Fruit fly (Drosophila melanogaster) whole organism, embryonic: Measurements from ENCODE around the gene CG43059.

Source experiments
- Aef1 ChIP-seq: fragments of 200-800 bp; sonication (Bioruptor generic); IDR thresholded peaks from 3 replicates; pipeline ENCODE4 v1.3.6; 2022; ENCODE audit warnings: missing biosample characterization, missing genetic modification characterization
- Atf-2 ChIP-seq: fragments of 200-800 bp; sonication (Bioruptor generic); optimal IDR thresholded peaks from 2 replicates; lab custom pipeline; 2016; ENCODE audit warnings: missing biosample characterization, missing genetic modification characterization
- Awh ChIP-seq: fragments of 200-800 bp; sonication (Bioruptor generic); IDR thresholded peaks from 2 replicates; pipeline ENCODE4, ENCODE4 v1.3.6; 2022; ENCODE audit warnings: missing biosample characterization, missing genetic modification characterization
- CG10209 ChIP-seq: fragments of 200-800 bp; sonication (Bioruptor generic); optimal IDR thresholded peaks from 3 replicates; lab custom pipeline; 2017; ENCODE audit warnings: missing biosample characterization, mild to moderate bottlenecking, missing genetic modification characterization, missing genetic modification reagents
- CG1024 ChIP-seq: fragments of 200-800 bp; sonication (Bioruptor generic); IDR thresholded peaks from 2 replicates; pipeline ENCODE4 v1.3.6; 2022; ENCODE audit warnings: missing biosample characterization, missing genetic modification characterization
- CG10274 ChIP-seq: fragments of 200-800 bp; sonication (Bioruptor generic); optimal IDR thresholded peaks from 3 replicates; lab custom pipeline; 2017; ENCODE audit warnings: missing biosample characterization, mild to moderate bottlenecking, missing genetic modification characterization
- CG10431 ChIP-seq: fragments of 200-800 bp; sonication (Bioruptor generic); optimal IDR thresholded peaks from 3 replicates; lab custom pipeline; 2018; ENCODE audit warnings: missing biosample characterization, mild to moderate bottlenecking, missing genetic modification characterization
- CG11093 ChIP-seq: fragments of 200-800 bp; sonication (Bioruptor generic); IDR thresholded peaks from 3 replicates; pipeline ENCODE4 v1.3.6; 2022; ENCODE audit warnings: missing biosample characterization, missing genetic modification characterization
- CG13287 ChIP-seq: fragments of 200-800 bp; sonication (Bioruptor generic); IDR thresholded peaks from 2 replicates; pipeline ENCODE4 v1.3.6; 2022; ENCODE audit warnings: missing biosample characterization, missing genetic modification characterization; ENCODE audit not compliant: partially characterized antibody
- CG13624 ChIP-seq: fragments of 200-800 bp; sonication (Bioruptor generic); optimal IDR thresholded peaks from 2 replicates; lab custom pipeline; 2016; ENCODE audit warnings: missing biosample characterization, missing genetic modification characterization
- CG14050 ChIP-seq: fragments of 200-800 bp; sonication (Bioruptor generic); IDR thresholded peaks from 3 replicates; pipeline ENCODE4 v1.3.6; 2022; ENCODE audit warnings: missing biosample characterization, missing genetic modification characterization
- CG1529 ChIP-seq: fragments of 200-800 bp; sonication (Bioruptor generic); optimal IDR thresholded peaks from 3 replicates; lab custom pipeline; 2018; ENCODE audit warnings: missing biosample characterization, missing genetic modification characterization
- CG17186 ChIP-seq: fragments of 200-800 bp; sonication (Bioruptor generic); optimal IDR thresholded peaks from 3 replicates; lab custom pipeline; 2017; ENCODE audit warnings: missing biosample characterization, missing genetic modification reagents, missing genetic modification characterization
- CG17328 ChIP-seq: fragments of 200-800 bp; sonication (Bioruptor generic); IDR thresholded peaks from 2 replicates; pipeline ENCODE4 v1.3.6; 2022; ENCODE audit warnings: missing biosample characterization, missing genetic modification characterization
- CG18764 ChIP-seq: fragments of 200-800 bp; sonication (Bioruptor generic); optimal IDR thresholded peaks from 3 replicates; lab custom pipeline; 2016; ENCODE audit warnings: missing biosample characterization, missing genetic modification characterization
- CG2129 ChIP-seq: fragments of 200-800 bp; sonication (Bioruptor generic); IDR thresholded peaks from 2 replicates; pipeline ENCODE4 v1.3.6; 2022; ENCODE audit warnings: missing biosample characterization, missing genetic modification characterization; ENCODE audit not compliant: partially characterized antibody
- CG3407 ChIP-seq: fragments of 200-800 bp; sonication (Bioruptor generic); optimal IDR thresholded peaks from 2 replicates; lab custom pipeline; 2018; ENCODE audit warnings: missing biosample characterization, mild to moderate bottlenecking, missing genetic modification characterization
- CG4328 ChIP-seq: fragments of 200-800 bp; sonication (Bioruptor generic); optimal IDR thresholded peaks from 3 replicates; lab custom pipeline; 2017; ENCODE audit warnings: missing biosample characterization, missing genetic modification reagents, missing genetic modification characterization
- CG4617 ChIP-seq: fragments of 200-800 bp; sonication (Bioruptor generic); optimal IDR thresholded peaks from 3 replicates; lab custom pipeline; 2016; ENCODE audit warnings: missing biosample characterization, missing genetic modification characterization, borderline replicate concordance
- CG6175 ChIP-seq: fragments of 200-800 bp; sonication (Bioruptor generic); IDR thresholded peaks from 3 replicates; pipeline ENCODE4 v1.3.6; 2022; ENCODE audit warnings: missing biosample characterization, missing genetic modification characterization
- CG6689 ChIP-seq: fragments of 200-800 bp; sonication (Bioruptor generic); IDR thresholded peaks from 2 replicates; pipeline ENCODE4 v1.3.6; 2022; ENCODE audit warnings: missing biosample characterization, missing genetic modification characterization
- CG7372 ChIP-seq: fragments of 200-800 bp; sonication (Bioruptor generic); IDR thresholded peaks from 2 replicates; pipeline ENCODE4 v1.3.6; 2022; ENCODE audit warnings: missing biosample characterization, missing genetic modification characterization
- CG7987 ChIP-seq: fragments of 200-800 bp; sonication (Bioruptor generic); optimal IDR thresholded peaks from 2 replicates; lab custom pipeline; 2018; ENCODE audit warnings: missing biosample characterization, mild to moderate bottlenecking, missing genetic modification characterization, moderate library complexity
- CG8359 ChIP-seq: fragments of 200-800 bp; sonication (Bioruptor generic); optimal IDR thresholded peaks from 2 replicates; lab custom pipeline; 2017; ENCODE audit warnings: missing biosample characterization, mild to moderate bottlenecking, missing genetic modification characterization, borderline replicate concordance
- CG8388 ChIP-seq: fragments of 200-800 bp; sonication (Bioruptor generic); optimal IDR thresholded peaks from 2 replicates; lab custom pipeline; 2019; ENCODE audit warnings: missing biosample characterization, mild to moderate bottlenecking, missing genetic modification characterization, moderate library complexity
- Dfd ChIP-seq, 2 experiments: fragments of >200 bp; optimal IDR thresholded peaks; 2 replicates each; lab custom pipeline; 2017; ENCODE audit warnings: missing biosample characterization in 2 of 2, missing genetic modification characterization in 2 of 2
- Elba2 ChIP-seq: fragments of 200-800 bp; sonication (Bioruptor generic); optimal IDR thresholded peaks from 3 replicates; lab custom pipeline; 2016; ENCODE audit warnings: missing biosample characterization, missing genetic modification characterization
- Gsc ChIP-seq: fragments of 200-800 bp; sonication (Bioruptor generic); IDR thresholded peaks from 2 replicates; pipeline ENCODE4 v1.3.6; 2022; ENCODE audit warnings: missing biosample characterization, missing genetic modification characterization
- Lhr ChIP-seq: fragments of 200-800 bp; sonication (Bioruptor generic); optimal IDR thresholded peaks from 3 replicates; lab custom pipeline; 2017; ENCODE audit warnings: mild to moderate bottlenecking, missing biosample characterization, missing genetic modification reagents, missing genetic modification characterization
- Med ChIP-seq: fragments of 200-800 bp; sonication (Bioruptor generic); peaks from one replicate; lab custom pipeline; 2016; ENCODE audit warnings: missing biosample characterization, missing genetic modification characterization, mild to moderate bottlenecking, inconsistent platforms, moderate library complexity
- NC2α ChIP-seq: fragments of 200-800 bp; sonication (Bioruptor generic); optimal IDR thresholded peaks from 2 replicates; lab custom pipeline; 2016; ENCODE audit warnings: missing biosample characterization, missing genetic modification characterization
- Oli ChIP-seq: fragments of 200-800 bp; sonication (Bioruptor generic); optimal IDR thresholded peaks from 2 replicates; lab custom pipeline; 2018; ENCODE audit warnings: missing biosample characterization, mild to moderate bottlenecking, missing genetic modification characterization, moderate library complexity
- YL-1 ChIP-seq: fragments of 200-800 bp; sonication (Bioruptor generic); optimal IDR thresholded peaks from 3 replicates; lab custom pipeline; 2017; ENCODE audit warnings: missing biosample characterization, mild to moderate bottlenecking, missing genetic modification characterization
- bbx ChIP-seq: fragments of 200-800 bp; sonication (Bioruptor generic); IDR thresholded peaks from 2 replicates; pipeline ENCODE4 v1.3.6; 2022; ENCODE audit warnings: missing biosample characterization, missing genetic modification characterization; ENCODE audit not compliant: partially characterized antibody
- bigmax ChIP-seq: fragments of 200-800 bp; sonication (Bioruptor generic); optimal IDR thresholded peaks from 2 replicates; lab custom pipeline; 2018; ENCODE audit warnings: missing biosample characterization, mild to moderate bottlenecking, missing genetic modification characterization
- gce ChIP-seq: fragments of 200-800 bp; sonication (Bioruptor generic); IDR thresholded peaks from 3 replicates; pipeline ENCODE4 v1.3.6; 2022; ENCODE audit warnings: missing biosample characterization, missing genetic modification characterization
- grn ChIP-seq: fragments of 200-800 bp; sonication (Bioruptor generic); optimal IDR thresholded peaks from 3 replicates; lab custom pipeline; 2017; ENCODE audit warnings: missing biosample characterization, missing genetic modification characterization
- gsb-n ChIP-seq: fragments of 200-800 bp; sonication (Bioruptor generic); optimal IDR thresholded peaks from 3 replicates; lab custom pipeline; 2018; ENCODE audit warnings: missing biosample characterization, mild to moderate bottlenecking, missing genetic modification characterization
- jumu ChIP-seq: fragments of 200-800 bp; sonication (Bioruptor generic); optimal IDR thresholded peaks from 3 replicates; lab custom pipeline; 2016; ENCODE audit warnings: missing biosample characterization, missing genetic modification characterization
- kay ChIP-seq: fragments of 200-800 bp; sonication (Bioruptor generic); optimal IDR thresholded peaks from 2 replicates; lab custom pipeline; 2016; ENCODE audit warnings: missing biosample characterization, missing genetic modification characterization
- lola ChIP-seq, 3 experiments: fragments of >200 bp in 2 of 3; fragments of 200-800 bp in 1 of 3; sonication (Bioruptor generic) in 1 of 3; optimal IDR thresholded peaks; 2 replicates each; lab custom pipeline; 2017 to 2019; ENCODE audit warnings: missing biosample characterization in 3 of 3, missing genetic modification characterization in 3 of 3, mild to moderate bottlenecking in 1 of 3, moderate library complexity in 1 of 3
- odd ChIP-seq: fragments of 200-800 bp; sonication (Bioruptor generic); optimal IDR thresholded peaks from 2 replicates; lab custom pipeline; 2017; ENCODE audit warnings: missing biosample characterization, mild to moderate bottlenecking, missing genetic modification characterization
- phol ChIP-seq: fragments of 200-800 bp; sonication (Bioruptor generic); optimal IDR thresholded peaks from 3 replicates; lab custom pipeline; 2018; ENCODE audit warnings: missing biosample characterization, mild to moderate bottlenecking, missing genetic modification characterization, moderate library complexity
- pita ChIP-seq: fragments of 200-800 bp; sonication (Bioruptor generic); optimal IDR thresholded peaks from 2 replicates; lab custom pipeline; 2017; ENCODE audit warnings: missing biosample characterization, mild to moderate bottlenecking, missing genetic modification characterization
- psq ChIP-seq: fragments of 200-800 bp; sonication (Bioruptor generic); optimal IDR thresholded peaks from 2 replicates; lab custom pipeline; 2017; ENCODE audit warnings: missing biosample characterization, missing genetic modification characterization
- sna ChIP-seq: fragments of 200-800 bp; sonication (Bioruptor generic); IDR thresholded peaks from 2 replicates; pipeline ENCODE4 v1.3.6; 2022; ENCODE audit warnings: missing biosample characterization, missing genetic modification characterization; ENCODE audit not compliant: partially characterized antibody
- so ChIP-seq: fragments of 200-800 bp; sonication (Bioruptor generic); IDR thresholded peaks from 3 replicates; pipeline ENCODE4 v1.3.6; 2022; ENCODE audit warnings: missing biosample characterization, missing genetic modification characterization
- usp ChIP-seq: fragments of >200 bp; optimal IDR thresholded peaks from 2 replicates; lab custom pipeline; 2017; ENCODE audit warnings: missing biosample characterization, missing genetic modification characterization
- zfh2 ChIP-seq: fragments of 200-800 bp; sonication (Bioruptor generic); optimal IDR thresholded peaks from 2 replicates; lab custom pipeline; 2016; ENCODE audit warnings: missing biosample characterization, missing genetic modification characterization

CG43059 gene

dm6 chr3L:8340264-8341095 is 21.7 kb upstream of the CG43059 start, which contains the start of the genes Prim1 and CG7083 (continued):
- peak; percentile 52 for TF ChIP-seq CG17328 (GFP tag; lab: Robert Waterston, UW)
- TF ChIP-seq bbx (GFP tag; lab: Robert Waterston, UW), result peak; percentile 45
- TF ChIP-seq zfh2 (GFP tag; lab: Kevin White, UChicago), result peak; percentile 57
- TF ChIP-seq CG6689 (GFP tag; lab: Robert Waterston, UW), result peak; percentile 37; the same call in 1 of the 2 replicates
- TF ChIP-seq pita (GFP tag; lab: Kevin White, UChicago), result no peak
- TF ChIP-seq Atf-2 (GFP tag; lab: Kevin White, UChicago), result peak; percentile 52
- peak; percentile 26 for TF ChIP-seq Lhr (GFP tag; lab: Kevin White, UChicago)
- TF ChIP-seq CG7987, result no peak
- TF ChIP-seq grn, result peak; percentile 22
- no peak for TF ChIP-seq CG7372 (GFP tag; lab: Robert Waterston, UW)
- TF ChIP-seq CG8388 (GFP tag; lab: Kevin White, UChicago), result peak; percentile 51
- no peak for TF ChIP-seq sna
- TF ChIP-seq psq (GFP tag; lab: Kevin White, UChicago), result peak; percentile 14
- TF ChIP-seq CG10274 (GFP tag; lab: Kevin White, UChicago), result no peak
- TF ChIP-seq Oli (tag; lab: Kevin White, UChicago), result peak; percentile 45
- peak; percentile 29 for TF ChIP-seq gsb-n (tag; lab: Kevin White, UChicago)
- TF ChIP-seq Awh, result no peak
- peak; percentile 46 for TF ChIP-seq CG1529 (GFP tag; lab: Kevin White, UChicago)
- TF ChIP-seq CG3407 (GFP tag; lab: Kevin White, UChicago), result no peak
- TF ChIP-seq CG17186 (GFP tag; lab: Kevin White, UChicago), result peak; percentile 81
- TF ChIP-seq YL-1 (GFP tag; lab: Kevin White, UChicago), result peak; percentile 96
- peak; percentile 42; the same call in 1 of the 3 replicates for TF ChIP-seq CG14050 (GFP tag; lab: Robert Waterston, UW)
- no peak for TF ChIP-seq NC2α (GFP tag; lab: Kevin White, UChicago)
- no peak for TF ChIP-seq Dfd (GFP tag; optimal IDR thresholded peaks at IDR 0.05; lab: Kevin White, UChicago)
- TF ChIP-seq so, result no peak
- no peak for TF ChIP-seq CG10431 (GFP tag; lab: Kevin White, UChicago)
- TF ChIP-seq CG13287 (GFP tag; lab: Robert Waterston, UW), result peak; percentile 43
- TF ChIP-seq Gsc, result no peak
- TF ChIP-seq usp (GFP tag; lab: Kevin White, UChicago), result no peak
- peak; percentile 22; the same call in 1 of the 3 replicates for TF ChIP-seq Aef1 (GFP tag; lab: Robert Waterston, UW)
- peak; percentile 84 for TF ChIP-seq CG4617 (GFP tag; lab: Kevin White, UChicago)
- TF ChIP-seq odd (GFP tag; lab: Kevin White, UChicago), result no peak
- TF ChIP-seq CG18764 (GFP tag; lab: Kevin White, UChicago), result peak; percentile 29
- TF ChIP-seq Elba2, result peak; percentile 12
- peak; percentile 97 for TF ChIP-seq CG13624 (GFP tag; lab: Kevin White, UChicago)
- TF ChIP-seq lola (GFP tag; optimal IDR thresholded peaks at IDR 0.05; lab: Kevin White, UChicago), result peak in 1 of 3 experiments; percentile 55
- peak; percentile 62 for TF ChIP-seq CG10209
- peak; percentile 94 for TF ChIP-seq Med
- TF ChIP-seq bigmax (GFP tag; lab: Kevin White, UChicago), result no peak
- peak; percentile 64 for TF ChIP-seq jumu (GFP tag; lab: Kevin White, UChicago)
- peak; percentile 68 for TF ChIP-seq phol (tag; lab: Kevin White, UChicago)
- TF ChIP-seq CG2129 (GFP tag; lab: Robert Waterston, UW), result no peak
- TF ChIP-seq CG1024 (GFP tag; lab: Robert Waterston, UW), result no peak
- TF ChIP-seq CG11093 (GFP tag; lab: Robert Waterston, UW), result no peak
- no peak for TF ChIP-seq CG4328 (GFP tag; lab: Kevin White, UChicago)
- TF ChIP-seq kay (GFP tag; lab: Kevin White, UChicago), result no peak
- no peak for TF ChIP-seq CG8359 (GFP tag; lab: Kevin White, UChicago)
- no peak for TF ChIP-seq gce (GFP tag; lab: Robert Waterston, UW)
- no peak for TF ChIP-seq CG6175
